Fruit fly (Drosophila melanogaster) whole organism, adult: ENCODE data around the gene RhoGAP93B.

Experiments used
- CG11617 ChIP-seq: fragments of 200-800 bp; sonication (Bioruptor generic); optimal IDR thresholded peaks from 2 replicates; lab custom pipeline; 2017; ENCODE audit warnings: mild to moderate bottlenecking, missing biosample characterization, missing genetic modification reagents, missing genetic modification characterization
- CG12768 ChIP-seq: fragments of 200-800 bp; sonication (Bioruptor generic); optimal IDR thresholded peaks from 2 replicates; lab custom pipeline; 2017; ENCODE audit warnings: missing biosample characterization, missing genetic modification characterization, mild to moderate bottlenecking, moderate library complexity, missing genetic modification reagents
- CG14711 ChIP-seq: fragments of 200-800 bp; sonication (Bioruptor generic); optimal IDR thresholded peaks from 2 replicates; lab custom pipeline; 2018; ENCODE audit warnings: missing biosample characterization, mild to moderate bottlenecking, missing genetic modification characterization, moderate library complexity
- CG1620 ChIP-seq: fragments of 200-800 bp; sonication (Bioruptor generic); optimal IDR thresholded peaks from 2 replicates; lab custom pipeline; 2016; ENCODE audit warnings: missing biosample characterization, missing genetic modification characterization
- CG33017 ChIP-seq: fragments of 200-800 bp; sonication (Bioruptor generic); optimal IDR thresholded peaks from 2 replicates; lab custom pipeline; 2018; ENCODE audit warnings: missing biosample characterization, mild to moderate bottlenecking, missing genetic modification characterization, moderate library complexity
- CG5204 ChIP-seq: fragments of 200-800 bp; sonication (Bioruptor generic); optimal IDR thresholded peaks from 2 replicates; lab custom pipeline; 2016; ENCODE audit warnings: missing biosample characterization, missing genetic modification characterization
- CG7045 ChIP-seq: fragments of 200-800 bp; sonication (Bioruptor generic); optimal IDR thresholded peaks from 2 replicates; lab custom pipeline; 2017; ENCODE audit warnings: missing biosample characterization, mild to moderate bottlenecking, missing genetic modification characterization
- CG7101 ChIP-seq: fragments of 200-800 bp; sonication (Bioruptor generic); optimal IDR thresholded peaks from 2 replicates; lab custom pipeline; 2018; ENCODE audit warnings: missing biosample characterization, mild to moderate bottlenecking, missing genetic modification characterization, moderate library complexity
- Clk ChIP-seq: fragments of 200-800 bp; sonication (Bioruptor generic); optimal IDR thresholded peaks from 2 replicates; lab custom pipeline; 2017; ENCODE audit warnings: missing biosample characterization, missing genetic modification characterization
- Crg-1 ChIP-seq: fragments of 200-800 bp; sonication (Bioruptor generic); optimal IDR thresholded peaks from 2 replicates; lab custom pipeline; 2016; ENCODE audit warnings: missing biosample characterization, missing genetic modification characterization
- Hr96 ChIP-seq: fragments of 200-800 bp; sonication (Bioruptor generic); optimal IDR thresholded peaks from 2 replicates; lab custom pipeline; 2016; ENCODE audit warnings: missing biosample characterization, missing genetic modification characterization
- Mnt ChIP-seq: fragments of 200-800 bp; sonication (Bioruptor generic); optimal IDR thresholded peaks from 2 replicates; lab custom pipeline; 2016; ENCODE audit warnings: missing biosample characterization, mild to moderate bottlenecking, missing genetic modification characterization
- bab1 ChIP-seq: fragments of 200-800 bp; sonication (Bioruptor generic); optimal IDR thresholded peaks from 3 replicates; lab custom pipeline; 2019; ENCODE audit warnings: missing biosample characterization, mild to moderate bottlenecking, missing genetic modification characterization, moderate library complexity
- cic ChIP-seq: fragments of 200-800 bp; sonication (Bioruptor generic); optimal IDR thresholded peaks from 2 replicates; lab custom pipeline; 2017; ENCODE audit warnings: missing biosample characterization, mild to moderate bottlenecking, missing genetic modification characterization, moderate library complexity
- cnc ChIP-seq, 2 experiments: fragments of >200 bp; optimal IDR thresholded peaks; 2 replicates each; lab custom pipeline; 2017
- kay ChIP-seq: fragments of 200-800 bp; sonication (Bioruptor generic); peaks from one replicate; lab custom pipeline; 2016; ENCODE audit warnings: missing biosample characterization, missing genetic modification characterization, borderline replicate concordance
- ovo ChIP-seq: fragments of 200-800 bp; sonication (Bioruptor generic); optimal IDR thresholded peaks from 2 replicates; lab custom pipeline; 2016; ENCODE audit warnings: missing biosample characterization, missing genetic modification characterization
- pad ChIP-seq: fragments of 200-800 bp; sonication (Bioruptor generic); optimal IDR thresholded peaks from 3 replicates; lab custom pipeline; 2017; ENCODE audit warnings: missing biosample characterization, missing genetic modification characterization, mild to moderate bottlenecking, moderate library complexity, missing genetic modification reagents
- tj ChIP-seq: fragments of 200-800 bp; sonication (Bioruptor generic); optimal IDR thresholded peaks from 3 replicates; lab custom pipeline; 2017; ENCODE audit warnings: missing biosample characterization, mild to moderate bottlenecking, missing genetic modification characterization, moderate library complexity
- toe ChIP-seq: fragments of 200-800 bp; sonication (Bioruptor generic); optimal IDR thresholded peaks from 2 replicates; lab custom pipeline; 2016; ENCODE audit warnings: missing biosample characterization, missing genetic modification characterization

Gene RhoGAP93B

dm6 chr3R:21109712-21110111 lies 12.1 kb upstream of the RhoGAP93B start:
- no peak for TF ChIP-seq Hr96 (GFP tag; lab: Kevin White, UChicago)
- no peak for TF ChIP-seq ovo (GFP tag; lab: Kevin White, UChicago)
- TF ChIP-seq cnc (optimal IDR thresholded peaks at IDR 0.05; lab: Kevin White, UChicago), result no peak
- no peak for TF ChIP-seq CG11617 (GFP tag; lab: Kevin White, UChicago)
- TF ChIP-seq CG12768 (GFP tag; lab: Kevin White, UChicago), result no peak
- TF ChIP-seq CG7101 (tag; lab: Kevin White, UChicago), result no peak
- no peak for TF ChIP-seq bab1 (GFP tag; lab: Kevin White, UChicago)
- no peak for TF ChIP-seq CG33017 (tag; lab: Kevin White, UChicago)
- no peak for TF ChIP-seq CG5204 (GFP tag; lab: Kevin White, UChicago)
- no peak for TF ChIP-seq Mnt (GFP tag; lab: Kevin White, UChicago)
- TF ChIP-seq Crg-1 (GFP tag; lab: Kevin White, UChicago), result no peak
- TF ChIP-seq Clk (GFP tag; lab: Kevin White, UChicago), result no peak
- TF ChIP-seq kay (GFP tag; lab: Kevin White, UChicago), result no peak
- TF ChIP-seq pad (GFP tag; lab: Kevin White, UChicago), result no peak
- TF ChIP-seq CG14711 (tag; lab: Kevin White, UChicago), result no peak
- no peak for TF ChIP-seq tj (GFP tag; lab: Kevin White, UChicago)
- TF ChIP-seq CG1620 (GFP tag; lab: Kevin White, UChicago), result no peak
- TF ChIP-seq cic (GFP tag; lab: Kevin White, UChicago), result no peak

DNA sequence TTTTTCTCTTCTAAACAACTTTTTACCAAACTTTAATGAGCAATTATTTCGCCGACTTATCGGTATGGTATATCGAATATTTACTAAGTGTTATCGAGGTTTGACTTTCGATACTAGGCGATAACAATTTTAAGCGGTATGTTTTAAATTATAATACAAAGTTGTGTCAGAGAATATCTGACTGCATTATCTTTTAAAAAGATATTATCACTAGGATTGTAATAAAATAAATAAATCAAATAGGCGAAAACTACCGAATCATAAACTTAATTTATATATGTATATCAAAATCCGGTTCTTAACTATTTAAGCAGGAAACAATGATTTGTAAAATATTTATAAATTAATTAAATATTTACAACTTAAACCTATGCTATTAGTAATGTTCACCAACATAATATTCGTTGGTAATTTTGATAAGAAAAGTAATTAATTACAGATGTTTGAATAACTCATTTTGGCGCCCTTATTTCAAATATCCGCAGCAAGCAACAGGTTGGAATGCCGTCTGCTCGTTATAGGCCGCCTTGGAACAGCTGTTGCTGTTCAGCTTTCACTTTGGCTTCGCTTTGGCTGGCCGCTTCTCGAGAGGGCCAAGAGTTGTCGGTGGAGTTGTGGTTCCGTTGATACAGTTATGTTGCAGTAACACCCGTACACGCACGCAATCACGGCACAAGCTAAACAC lies 10.4 kb upstream of the RhoGAP93B start, which contains the start of the genes Sec15 and rtet:
Gene Sec15 (minus strand): TSS at position 66 of the 685 bp plus-strand sequence.
Gene rtet (plus strand): TSS at position 540 of the 685 bp plus-strand sequence.
- TF ChIP-seq toe, result no peak
- peak; percentile 54 for TF ChIP-seq tj (GFP tag; lab: Kevin White, UChicago)
- TF ChIP-seq Hr96 (GFP tag; lab: Kevin White, UChicago), result no peak
- TF ChIP-seq bab1 (GFP tag; lab: Kevin White, UChicago), result peak; percentile 95
- TF ChIP-seq CG12768 (GFP tag; lab: Kevin White, UChicago), result peak; percentile 51
- peak; percentile 21 for TF ChIP-seq CG33017 (tag; lab: Kevin White, UChicago)
- TF ChIP-seq CG1620 (GFP tag; lab: Kevin White, UChicago), result peak; percentile 61
- no peak for TF ChIP-seq cnc (optimal IDR thresholded peaks at IDR 0.05; lab: Kevin White, UChicago)
- peak; percentile 64 for TF ChIP-seq CG7045
- TF ChIP-seq Clk (GFP tag; lab: Kevin White, UChicago), result peak; percentile 36
- no peak for TF ChIP-seq Crg-1 (GFP tag; lab: Kevin White, UChicago)
- peak; percentile 15 for TF ChIP-seq Mnt (GFP tag; lab: Kevin White, UChicago)
- no peak for TF ChIP-seq kay (GFP tag; lab: Kevin White, UChicago)
- TF ChIP-seq CG14711 (tag; lab: Kevin White, UChicago), result peak; percentile 40
- TF ChIP-seq cic (GFP tag; lab: Kevin White, UChicago), result peak; percentile 29
- TF ChIP-seq CG5204 (GFP tag; lab: Kevin White, UChicago), result no peak
- peak; percentile 48 for TF ChIP-seq pad (GFP tag; lab: Kevin White, UChicago)
- peak; percentile 81 for TF ChIP-seq CG11617 (GFP tag; lab: Kevin White, UChicago)
- no peak for TF ChIP-seq ovo (GFP tag; lab: Kevin White, UChicago)
- peak; percentile 37 for TF ChIP-seq CG7101 (tag; lab: Kevin White, UChicago)

dm6 chr3R:21102477-21102876 lies 4.8 kb upstream of the RhoGAP93B start:
- TF ChIP-seq pad (GFP tag; lab: Kevin White, UChicago) (no peak), Mnt (GFP tag; lab: Kevin White, UChicago) (no peak), CG33017 (tag; lab: Kevin White, UChicago) (no peak), ovo (GFP tag; lab: Kevin White, UChicago) (no peak), CG14711 (tag; lab: Kevin White, UChicago) (no peak), kay (GFP tag; lab: Kevin White, UChicago) (no peak), CG5204 (GFP tag; lab: Kevin White, UChicago) (no peak), toe (no peak), CG12768 (GFP tag; lab: Kevin White, UChicago) (no peak), bab1 (GFP tag; lab: Kevin White, UChicago) (no peak), CG1620 (GFP tag; lab: Kevin White, UChicago) (no peak), CG7101 (tag; lab: Kevin White, UChicago) (no peak), CG7045 (no peak), Clk (GFP tag; lab: Kevin White, UChicago) (no peak), cnc (optimal IDR thresholded peaks at IDR 0.05; lab: Kevin White, UChicago) (no peak), Crg-1 (GFP tag; lab: Kevin White, UChicago) (no peak), tj (GFP tag; lab: Kevin White, UChicago) (no peak)

DNA sequence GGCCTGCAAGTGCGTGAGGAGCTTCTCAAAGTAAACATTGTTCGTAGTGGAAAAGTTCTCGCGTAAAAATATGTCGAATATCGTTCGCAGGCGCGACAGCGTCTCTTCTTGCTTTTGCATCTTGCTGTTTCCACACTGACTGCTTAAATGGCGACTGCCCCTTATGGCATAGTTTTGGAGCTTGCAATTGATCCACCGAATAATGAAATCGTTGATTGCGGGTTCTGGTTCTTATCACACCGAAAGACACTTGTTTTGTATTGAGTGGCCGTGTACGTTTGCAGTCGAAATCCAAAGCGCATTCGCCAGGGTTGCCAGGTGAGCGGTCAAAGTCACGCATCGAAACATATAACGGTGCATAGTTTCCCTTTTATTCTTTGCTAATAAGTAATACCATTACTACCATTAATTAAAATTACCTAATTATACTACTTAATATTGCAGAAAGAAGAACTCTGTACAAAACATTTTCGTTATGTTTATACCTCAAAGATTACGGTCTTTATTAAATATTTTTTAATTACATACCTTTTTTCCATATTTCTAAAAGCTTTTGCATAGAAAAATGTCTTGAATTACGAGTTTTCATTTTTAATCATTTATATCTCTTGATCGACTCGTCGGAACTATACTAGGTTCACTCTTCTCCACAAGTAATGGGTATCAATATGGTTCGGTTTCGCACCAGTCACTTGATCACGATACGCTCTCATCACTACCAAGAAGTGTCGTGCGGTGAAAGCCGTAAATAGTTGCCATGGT lies 4.0 kb upstream of the RhoGAP93B start, which contains the start of the genes CG7044 and Tbc1d22:
Gene CG7044 (minus strand): TSS at position 266 of the 762 bp plus-strand sequence.
Gene Tbc1d22 (plus strand): TSS at position 747 of the 762 bp plus-strand sequence.
- TF ChIP-seq CG11617 (GFP tag; lab: Kevin White, UChicago) (peak; percentile 75), cic (GFP tag; lab: Kevin White, UChicago) (no peak), CG1620 (GFP tag; lab: Kevin White, UChicago) (peak; percentile 43), CG14711 (tag; lab: Kevin White, UChicago) (peak; percentile 80), Clk (GFP tag; lab: Kevin White, UChicago) (no peak), Hr96 (GFP tag; lab: Kevin White, UChicago) (no peak), CG12768 (GFP tag; lab: Kevin White, UChicago) (no peak), toe (no peak), Mnt (GFP tag; lab: Kevin White, UChicago) (peak; percentile 51), Crg-1 (GFP tag; lab: Kevin White, UChicago) (peak; percentile 44), bab1 (GFP tag; lab: Kevin White, UChicago) (no peak), pad (GFP tag; lab: Kevin White, UChicago) (peak; percentile 42), tj (GFP tag; lab: Kevin White, UChicago) (peak; percentile 39), ovo (GFP tag; lab: Kevin White, UChicago) (peak; percentile 80), CG7101 (tag; lab: Kevin White, UChicago) (peak; percentile 56), kay (GFP tag; lab: Kevin White, UChicago) (no peak), CG7045 (peak; percentile 8), CG5204 (GFP tag; lab: Kevin White, UChicago) (no peak), CG33017 (tag; lab: Kevin White, UChicago) (peak; percentile 28), cnc (optimal IDR thresholded peaks at IDR 0.05; lab: Kevin White, UChicago) (no peak)
